Fruit fly (Drosophila melanogaster): ENCODE data around the gene PlexB.

The PlexB gene

dm6 chr4:67063-67684 is 23.6 kb upstream of the PlexB start, which contains the start of gene RpS3A (continued):
- TF ChIP-seq CG3995 (GFP tag; optimal IDR thresholded peaks at IDR 0.05) (peak; percentile 90), bab2 (GFP tag; optimal IDR thresholded peaks at IDR 0.05) (peak; percentile 51), gcm2 (GFP tag; optimal IDR thresholded peaks at IDR 0.05) (peak; percentile 75), jing (GFP tag; optimal IDR thresholded peaks at IDR 0.05) (peak; percentile 48), CG4282 (GFP tag; optimal IDR thresholded peaks at IDR 0.05) (peak; percentile 61), shn (GFP tag; optimal IDR thresholded peaks at IDR 0.05) (peak; percentile 72), disco-r (GFP tag; optimal IDR thresholded peaks at IDR 0.05) (peak; percentile 55), CG33213 (GFP tag; optimal IDR thresholded peaks at IDR 0.05) (peak; percentile 90), CG7839 (tag; optimal IDR thresholded peaks at IDR 0.05) (peak; percentile 69), Six4 (GFP tag; optimal IDR thresholded peaks at IDR 0.05) (peak; percentile 40), zfh2 (GFP tag; optimal IDR thresholded peaks at IDR 0.05) (peak; percentile 82), chif (GFP tag; optimal IDR thresholded peaks at IDR 0.05) (peak; percentile 58 to 59), CG14667 (GFP tag; IDR thresholded peaks at IDR 0.05) (no peak), grn (GFP tag; optimal IDR thresholded peaks at IDR 0.05) (peak; percentile 6), zen2 (GFP tag; IDR thresholded peaks at IDR 0.05; ENCODE audit: partially characterized antibody) (no peak), Sox102F (GFP tag; optimal IDR thresholded peaks at IDR 0.05) (no peak), B-H2 (GFP tag; optimal IDR thresholded peaks at IDR 0.05) (peak; percentile 92), CG11398 (GFP tag; optimal IDR thresholded peaks at IDR 0.05) (peak; percentile 73), C15 (GFP tag; IDR thresholded peaks at IDR 0.05) (0 out of 3 replicates have a peak, but pooled peaks have one; percentile 68), Ets97D (GFP tag; optimal IDR thresholded peaks at IDR 0.05) (peak; percentile 99), Stat92E (GFP tag; optimal IDR thresholded peaks at IDR 0.05) (no peak), kni (GFP tag; optimal IDR thresholded peaks at IDR 0.05) (peak; percentile 12), dpn (GFP tag; optimal IDR thresholded peaks at IDR 0.05) (peak; percentile 64 to 83), CG12744 (GFP tag; optimal IDR thresholded peaks at IDR 0.05) (no peak), ftz-f1 (GFP tag; optimal IDR thresholded peaks at IDR 0.05) (peak; percentile 34), onecut (GFP tag; IDR thresholded peaks at IDR 0.05) (peak; percentile 82), ro (GFP tag; IDR thresholded peaks at IDR 0.05) (no peak), ab (GFP tag; optimal IDR thresholded peaks at IDR 0.05) (no peak), CG5245 (GFP tag; optimal IDR thresholded peaks at IDR 0.05) (peak; percentile 43), ranshi (GFP tag; IDR thresholded peaks at IDR 0.05) (no peak; the same call in 1 of the 2 replicates), CG8359 (GFP tag; optimal IDR thresholded peaks at IDR 0.05; ENCODE audit: borderline replicate concordance) (peak; percentile 61), HmgZ (tag; optimal IDR thresholded peaks at IDR 0.05) (peak; percentile 73), Gug (GFP tag; IDR thresholded peaks at IDR 0.05) (peak; percentile 60; the same call in 2 of the 4 replicates), gsb-n (tag; optimal IDR thresholded peaks at IDR 0.05) (peak; percentile 37), CG7271 (tag; optimal IDR thresholded peaks at IDR 0.05) (peak; percentile 93), maf-S (GFP tag; optimal IDR thresholded peaks at IDR 0.05) (peak; percentile 65), CTCF (GFP tag; optimal IDR thresholded peaks at IDR 0.05) (peak; percentile 32), run (tag; optimal IDR thresholded peaks at IDR 0.05) (peak; percentile 49), btn (GFP tag; optimal IDR thresholded peaks at IDR 0.05) (peak; percentile 74), gro (GFP tag; optimal IDR thresholded peaks at IDR 0.05) (peak; percentile 82), cas (GFP tag; IDR thresholded peaks at IDR 0.05) (no peak), CG8924 (tag; optimal IDR thresholded peaks at IDR 0.05) (peak; percentile 75), NfI (GFP tag; optimal IDR thresholded peaks at IDR 0.05) (peak; percentile 88), CG10979 (tag; optimal IDR thresholded peaks at IDR 0.05) (peak; percentile 61), sqz (GFP tag; optimal IDR thresholded peaks at IDR 0.05) (peak; percentile 68), Hr78 (GFP tag; optimal IDR thresholded peaks at IDR 0.05) (no peak), CG43689 (GFP tag; IDR thresholded peaks at IDR 0.05) (no peak), CG15011 (GFP tag; optimal IDR thresholded peaks at IDR 0.05) (peak; percentile 70), unpg (GFP tag; optimal IDR thresholded peaks at IDR 0.05) (peak; percentile 76), NFAT (GFP tag; IDR thresholded peaks at IDR 0.05) (no peak), Ada2b (GFP tag; IDR thresholded peaks at IDR 0.05) (no peak; the same call in 1 of the 2 replicates)
